Worm (Caenorhabditis elegans) whole organism, midembryonic: Measurements from ENCODE around the gene T10B5.7.

Experiments used
- T22C8.4 ChIP-seq: fragments of 200-800 bp; sonication (Bioruptor generic); IDR thresholded peaks from 2 replicates; pipeline ENCODE4 v1.3.6; 2022; ENCODE audit warnings: missing genetic modification characterization, missing compliant biosample characterization
- cog-1 ChIP-seq: sonication (generic microtip); optimal IDR thresholded peaks from 2 replicates; lab custom pipeline; 2016; ENCODE audit warnings: missing genetic modification characterization, missing compliant biosample characterization
- flt-1 ChIP-seq: fragments of 200-800 bp; sonication (Bioruptor generic); IDR thresholded peaks from 2 replicates; pipeline ENCODE4 v1.3.6; 2022; ENCODE audit warnings: missing genetic modification characterization, missing compliant biosample characterization
- med-1 ChIP-seq: sonication (generic microtip); optimal IDR thresholded peaks from 2 replicates; lab custom pipeline; 2017; ENCODE audit warnings: missing genetic modification characterization, mild to moderate bottlenecking, missing compliant biosample characterization, antibody characterized with exemption, missing genetic modification reagents; ENCODE audit not compliant: insufficient read depth
- ref-1 ChIP-seq: fragments of 200-800 bp; sonication (Bioruptor generic); conservative IDR thresholded peaks from 2 replicates; pipeline ENCODE4 v1.3.6; 2022; ENCODE audit warnings: missing genetic modification reagents, missing genetic modification characterization, missing compliant biosample characterization
- tab-1 ChIP-seq: fragments of 200-800 bp; sonication (Bioruptor generic); IDR thresholded peaks from 2 replicates; pipeline ENCODE4 v1.3.6; 2022; ENCODE audit warnings: missing genetic modification characterization, missing compliant biosample characterization
- ztf-23 ChIP-seq: fragments of 200-800 bp; sonication (Bioruptor generic); IDR thresholded peaks from 2 replicates; pipeline ENCODE4 v1.3.6; 2022; ENCODE audit warnings: missing genetic modification reagents, missing genetic modification characterization, missing compliant biosample characterization
- ztf-29 ChIP-seq: fragments of 200-800 bp; sonication (Bioruptor generic); IDR thresholded peaks from 2 replicates; pipeline ENCODE4 v1.3.6; 2022; ENCODE audit warnings: missing genetic modification reagents, missing genetic modification characterization, missing compliant biosample characterization

ce11 chrV:1895483-1895882 lies 49.5 kb downstream of the T10B5.7 start, which contains the start of gene nphp-2:
- TF ChIP-seq T22C8.4 (GFP tag; lab: Robert Waterston, UW), result no peak
- no peak for TF ChIP-seq flt-1 (GFP tag; lab: Robert Waterston, UW)
- no peak for TF ChIP-seq ref-1 (GFP tag; lab: Robert Waterston, UW)
- no peak for TF ChIP-seq ztf-29 (GFP tag; lab: Robert Waterston, UW)
- no peak for TF ChIP-seq tab-1
- no peak for TF ChIP-seq cog-1 (tag; lab: Kevin White, UChicago)
- TF ChIP-seq ztf-23 (GFP tag; lab: Robert Waterston, UW), result no peak
- no peak for TF ChIP-seq med-1 (GFP tag; lab: Kevin White, UChicago)
